Fruit fly (Drosophila melanogaster) Kc167 (cell line): Measurements from ENCODE around the gene CG7296.

ENCODE experiments used
- Myc ChIP-seq: fragments of >200 bp; optimal IDR thresholded peaks from 2 replicates; lab custom pipeline; 2017; ENCODE audit warnings: missing external identifiers
- Sin3A ChIP-seq: fragments of >200 bp; optimal IDR thresholded peaks from 2 replicates; lab custom pipeline; 2018; ENCODE audit warnings: missing external identifiers
- h ChIP-seq: fragments of >200 bp; optimal IDR thresholded peaks from 3 replicates; lab custom pipeline; 2018; ENCODE audit warnings: missing external identifiers
- insv ChIP-seq: fragments of >200 bp; optimal IDR thresholded peaks from 3 replicates; lab custom pipeline; 2018; ENCODE audit warnings: missing external identifiers
- psq ChIP-seq: fragments of >200 bp; optimal IDR thresholded peaks from 2 replicates; lab custom pipeline; 2017; ENCODE audit warnings: missing external identifiers
- ttk ChIP-seq: sonication (Bioruptor generic); optimal IDR thresholded peaks from 2 replicates; lab custom pipeline; 2017; ENCODE audit warnings: missing external identifiers

Gene CG7296

DNA sequence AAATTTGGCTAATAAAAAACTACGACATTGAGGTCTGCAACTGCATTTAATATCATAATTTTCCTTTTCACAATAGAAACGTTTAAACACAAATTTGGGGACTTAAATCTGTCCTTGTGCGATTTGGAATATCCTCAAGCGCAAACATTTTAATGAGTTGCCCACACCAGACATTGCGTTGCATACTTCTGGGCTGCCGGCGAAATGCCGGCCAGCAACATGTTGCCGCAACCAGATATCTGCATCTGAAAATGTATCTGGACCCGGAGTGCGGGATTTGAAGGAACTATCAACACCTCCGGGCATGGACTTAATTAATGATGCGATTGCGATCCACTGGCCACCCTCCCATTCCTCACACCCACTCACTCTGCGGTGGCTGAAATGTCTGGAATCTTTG is 32.3 kb downstream of the CG7296 start:
- no peak for TF ChIP-seq ttk (lab: Kevin White, UChicago)
- TF ChIP-seq Sin3A (lab: Kevin White, UChicago), result no peak
- no peak for TF ChIP-seq psq (lab: Kevin White, UChicago)
- TF ChIP-seq insv, result no peak
- no peak for TF ChIP-seq h (lab: Kevin White, UChicago)
- no peak for TF ChIP-seq Myc (lab: Kevin White, UChicago)

DNA sequence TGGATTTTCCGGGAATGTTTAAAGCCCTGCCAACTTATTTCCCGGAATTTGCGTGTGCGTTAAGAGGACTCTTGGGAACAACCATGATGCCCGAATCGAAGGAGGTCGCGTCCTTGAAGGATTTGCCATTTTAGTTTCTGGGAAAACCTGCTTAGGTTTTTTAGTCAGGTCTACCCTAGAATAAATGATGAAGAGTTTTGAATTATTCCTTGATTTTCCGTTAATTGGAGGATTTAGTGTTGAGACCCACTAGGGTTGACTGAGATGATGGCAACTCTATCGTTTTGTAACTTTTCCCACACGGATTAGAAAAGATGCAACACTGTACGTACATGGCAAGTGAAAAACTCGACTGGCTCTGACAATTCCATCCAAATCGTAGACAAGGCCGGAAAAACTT is 35.6 kb downstream of the CG7296 start, which contains the start of gene dbf:
Gene dbf (plus strand): TSS at position 301 of the 400 bp plus-strand sequence.
- TF ChIP-seq Myc (lab: Kevin White, UChicago), result no peak
- no peak for TF ChIP-seq insv
- no peak for TF ChIP-seq psq (lab: Kevin White, UChicago)
- TF ChIP-seq ttk (lab: Kevin White, UChicago), result no peak
- no peak for TF ChIP-seq h (lab: Kevin White, UChicago)
- no peak for TF ChIP-seq Sin3A (lab: Kevin White, UChicago)

dm6 chr2L:10647720-10648349 is 39.0 kb downstream of the CG7296 start:
- no peak for TF ChIP-seq psq (lab: Kevin White, UChicago)
- no peak for TF ChIP-seq ttk (lab: Kevin White, UChicago)
- no peak for TF ChIP-seq h (lab: Kevin White, UChicago)
- no peak for TF ChIP-seq Myc (lab: Kevin White, UChicago)
- TF ChIP-seq insv, result no peak

DNA sequence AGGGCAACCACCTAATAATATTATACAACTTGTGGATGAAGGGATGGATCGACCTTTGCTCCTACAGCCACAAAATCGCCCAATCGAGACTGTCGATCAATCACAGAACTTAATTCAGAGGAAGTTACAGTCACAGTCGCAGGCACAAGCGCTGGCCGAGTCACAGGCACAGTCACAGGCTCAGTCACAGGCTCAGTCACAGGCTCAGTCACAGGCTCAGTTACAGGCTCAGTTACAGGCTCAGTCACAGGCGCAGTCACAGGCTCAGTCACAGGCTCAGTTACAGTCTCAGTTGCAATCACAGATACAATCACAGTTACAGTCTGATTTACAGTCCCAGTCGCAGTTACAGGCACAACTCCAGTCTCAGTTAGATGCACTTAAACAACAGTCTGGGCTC is 40.1 kb downstream of the CG7296 start:
- no peak for TF ChIP-seq Myc (lab: Kevin White, UChicago)
- TF ChIP-seq h (lab: Kevin White, UChicago), result no peak
- no peak for TF ChIP-seq ttk (lab: Kevin White, UChicago)
- TF ChIP-seq psq (lab: Kevin White, UChicago), result no peak
- TF ChIP-seq insv, result no peak
- no peak for TF ChIP-seq Sin3A (lab: Kevin White, UChicago)

dm6 chr2L:10646115-10646514 is 40.8 kb downstream of the CG7296 start, which contains the start of gene CG17097:
CG17097 (plus strand) TSS chr2L:10646415.
- TF ChIP-seq Myc (lab: Kevin White, UChicago), result no peak

DNA sequence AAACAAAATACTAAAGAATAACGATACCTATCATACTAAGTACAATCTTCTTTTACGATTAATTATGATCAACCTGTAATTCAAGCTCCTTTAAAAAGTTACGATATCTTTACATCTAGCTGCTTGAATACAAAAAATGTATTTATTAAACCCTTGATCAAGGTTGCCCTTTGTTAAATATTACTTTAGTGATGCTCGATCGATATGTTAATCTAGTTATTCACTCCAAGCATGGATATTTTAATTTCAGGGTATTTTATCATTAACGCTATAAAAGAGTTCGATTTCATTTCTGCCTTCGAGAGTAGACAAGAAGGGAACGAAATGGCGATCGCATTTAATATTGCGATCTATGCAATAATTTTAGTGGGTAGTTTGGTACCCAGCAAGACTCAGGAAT is 43.2 kb downstream of the CG7296 start, which contains the start of gene CG18284:
Gene CG18284 (plus strand): TSS at position 301 of the 400 bp plus-strand sequence.
- TF ChIP-seq psq (lab: Kevin White, UChicago) (no peak), Myc (lab: Kevin White, UChicago) (no peak), ttk (lab: Kevin White, UChicago) (no peak), h (lab: Kevin White, UChicago) (no peak), insv (no peak), Sin3A (lab: Kevin White, UChicago) (no peak)

DNA sequence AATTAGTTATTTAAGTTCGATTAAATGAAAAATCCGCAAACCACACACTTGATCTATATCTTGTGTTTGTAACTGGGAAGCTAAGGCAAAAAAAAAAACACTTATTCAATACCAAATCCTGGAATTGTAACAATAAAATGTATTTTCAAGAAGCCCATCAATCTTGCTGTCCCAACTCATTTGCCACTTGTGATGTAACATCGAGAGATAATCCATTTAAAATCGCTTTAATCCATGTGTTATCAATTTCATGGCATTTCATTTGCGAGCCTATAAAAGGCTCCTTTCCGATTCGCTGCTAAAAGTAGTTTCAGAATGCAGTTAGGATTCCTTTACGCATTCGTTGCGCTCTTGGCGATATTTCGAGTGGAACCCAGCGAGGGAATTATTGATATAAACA is 47.2 kb downstream of the CG7296 start, which contains the start of gene CG31872:
Gene CG31872 (plus strand): TSS at position 301 of the 400 bp plus-strand sequence.
- TF ChIP-seq ttk (lab: Kevin White, UChicago) (no peak), insv (no peak), Myc (lab: Kevin White, UChicago) (no peak), psq (lab: Kevin White, UChicago) (no peak), h (lab: Kevin White, UChicago) (no peak), Sin3A (lab: Kevin White, UChicago) (no peak)

- TF ChIP-seq ttk (lab: Kevin White, UChicago), result no peak
- no peak for TF ChIP-seq insv
- no peak for TF ChIP-seq Myc (lab: Kevin White, UChicago)
Observed at dm6 chr2L:10638371-10638770, 48.5 kb downstream of the CG7296 start, which contains the start of gene CG7329. CG7329 (minus strand) TSS chr2L:10638471.
